Fruit fly (Drosophila melanogaster) whole organism, embryonic: Measurements from ENCODE around the gene Rlb1.

ENCODE experiments used
- Asciz ChIP-seq: fragments of 200-800 bp; sonication (Bioruptor generic); optimal IDR thresholded peaks from 2 replicates; lab custom pipeline; 2017; ENCODE audit warnings: missing biosample characterization, mild to moderate bottlenecking, missing genetic modification characterization, missing genetic modification reagents
- CG10274 ChIP-seq: fragments of 200-800 bp; sonication (Bioruptor generic); optimal IDR thresholded peaks from 3 replicates; lab custom pipeline; 2017; ENCODE audit warnings: missing biosample characterization, mild to moderate bottlenecking, missing genetic modification characterization
- CG11247 ChIP-seq: fragments of 200-800 bp; sonication (Bioruptor generic); IDR thresholded peaks from 2 replicates; pipeline ENCODE4 v1.3.6; 2022; ENCODE audit warnings: missing biosample characterization, missing genetic modification characterization
- CG12299 ChIP-seq: fragments of 200-800 bp; sonication (Bioruptor generic); optimal IDR thresholded peaks from 2 replicates; lab custom pipeline; 2018; ENCODE audit warnings: missing biosample characterization, mild to moderate bottlenecking, missing genetic modification characterization
- CG13775 ChIP-seq: fragments of 200-800 bp; sonication (Bioruptor generic); optimal IDR thresholded peaks from 3 replicates; lab custom pipeline; 2017; ENCODE audit warnings: missing biosample characterization, mild to moderate bottlenecking, missing genetic modification characterization
- CG15696 ChIP-seq: fragments of 200-800 bp; sonication (Bioruptor generic); optimal IDR thresholded peaks from 2 replicates; lab custom pipeline; 2019; ENCODE audit warnings: missing biosample characterization, mild to moderate bottlenecking, missing genetic modification characterization, moderate library complexity
- CG16779 ChIP-seq: fragments of 200-800 bp; sonication (Bioruptor generic); IDR thresholded peaks from 2 replicates; pipeline ENCODE4 v1.3.6; 2022; ENCODE audit warnings: missing biosample characterization, missing genetic modification characterization
- CG17829 ChIP-seq: fragments of 200-800 bp; optimal IDR thresholded peaks from 2 replicates; lab custom pipeline; 2019; ENCODE audit warnings: missing biosample characterization, mild to moderate bottlenecking, missing genetic modification characterization, moderate library complexity
- CG2889 ChIP-seq: fragments of 200-800 bp; sonication (Bioruptor generic); IDR thresholded peaks from 3 replicates; pipeline ENCODE4 v1.3.6; 2022; ENCODE audit warnings: missing biosample characterization, missing genetic modification characterization
- CG30403 ChIP-seq: fragments of 200-800 bp; sonication (Bioruptor generic); optimal IDR thresholded peaks from 3 replicates; lab custom pipeline; 2016; ENCODE audit warnings: missing biosample characterization, missing genetic modification characterization
- CG3065 ChIP-seq: fragments of 200-800 bp; sonication (Bioruptor generic); optimal IDR thresholded peaks from 2 replicates; lab custom pipeline; 2016; ENCODE audit warnings: missing biosample characterization, missing genetic modification characterization
- CG33213 ChIP-seq: fragments of 200-800 bp; sonication (Bioruptor generic); optimal IDR thresholded peaks from 3 replicates; lab custom pipeline; 2016; ENCODE audit warnings: missing biosample characterization, missing genetic modification characterization
- CG3838 ChIP-seq: fragments of 200-800 bp; sonication (Bioruptor generic); optimal IDR thresholded peaks from 3 replicates; lab custom pipeline; 2016; ENCODE audit warnings: missing biosample characterization, missing genetic modification characterization
- CG5180 ChIP-seq: fragments of 200-800 bp; sonication (Bioruptor generic); optimal IDR thresholded peaks from 3 replicates; lab custom pipeline; 2017; ENCODE audit warnings: missing biosample characterization, missing genetic modification characterization, mild to moderate bottlenecking, moderate library complexity, missing genetic modification reagents
- CG6813 ChIP-seq: fragments of 200-800 bp; sonication (Bioruptor generic); optimal IDR thresholded peaks from 2 replicates; lab custom pipeline; 2017; ENCODE audit warnings: missing biosample characterization, missing genetic modification characterization, mild to moderate bottlenecking, moderate library complexity, missing genetic modification reagents
- CG7745 ChIP-seq: fragments of 200-800 bp; sonication (Bioruptor generic); optimal IDR thresholded peaks from 2 replicates; lab custom pipeline; 2018; ENCODE audit warnings: missing biosample characterization, mild to moderate bottlenecking, missing genetic modification characterization, moderate library complexity
- CG7928 ChIP-seq: fragments of 200-800 bp; sonication (Bioruptor generic); optimal IDR thresholded peaks from 2 replicates; lab custom pipeline; 2017; ENCODE audit warnings: missing biosample characterization, mild to moderate bottlenecking, missing genetic modification characterization
- CG8478 ChIP-seq: fragments of >200 bp; optimal IDR thresholded peaks from 2 replicates; lab custom pipeline; 2018
- CG8944 ChIP-seq: fragments of 200-800 bp; sonication (Bioruptor generic); optimal IDR thresholded peaks from 3 replicates; lab custom pipeline; 2016; ENCODE audit warnings: missing biosample characterization, missing genetic modification characterization
- D ChIP-seq, 2 experiments: fragments of 200-800 bp in 1 of 2; fragments of >200 bp in 1 of 2; sonication (Bioruptor generic) in 1 of 2; optimal IDR thresholded peaks; 2 replicates in 1 of 2; 3 replicates in 1 of 2; lab custom pipeline; 2017; ENCODE audit warnings: mild to moderate bottlenecking in 1 of 2, missing biosample characterization in 1 of 2, missing genetic modification characterization in 1 of 2, missing genetic modification reagents in 1 of 2
- Dek ChIP-seq: fragments of 200-800 bp; sonication (Bioruptor generic); optimal IDR thresholded peaks from 3 replicates; lab custom pipeline; 2019; ENCODE audit warnings: missing biosample characterization, mild to moderate bottlenecking, missing genetic modification characterization, moderate library complexity
- Dref ChIP-seq: fragments of 200-800 bp; sonication (Bioruptor generic); IDR thresholded peaks from 2 replicates; pipeline ENCODE4 v1.3.6; 2022; ENCODE audit warnings: missing biosample characterization, missing genetic modification characterization
- Drgx ChIP-seq: fragments of 200-800 bp; sonication (Bioruptor generic); IDR thresholded peaks from 2 replicates; pipeline ENCODE4 v1.3.6; 2022; ENCODE audit warnings: missing biosample characterization, missing genetic modification characterization
- GATAe ChIP-seq: fragments of 200-800 bp; sonication (Bioruptor generic); conservative IDR thresholded peaks from 2 replicates; pipeline ENCODE4 v1.3.6; 2022; ENCODE audit warnings: missing biosample characterization, missing genetic modification characterization
- NK7.1 ChIP-seq: fragments of 200-800 bp; sonication (Bioruptor generic); optimal IDR thresholded peaks from 3 replicates; lab custom pipeline; 2016; ENCODE audit warnings: missing biosample characterization, missing genetic modification characterization
- Oli ChIP-seq: fragments of 200-800 bp; sonication (Bioruptor generic); optimal IDR thresholded peaks from 2 replicates; lab custom pipeline; 2018; ENCODE audit warnings: missing biosample characterization, mild to moderate bottlenecking, missing genetic modification characterization, moderate library complexity
- Sox100B ChIP-seq: fragments of 200-800 bp; sonication (Bioruptor generic); optimal IDR thresholded peaks from 3 replicates; lab custom pipeline; 2018; ENCODE audit warnings: missing biosample characterization, mild to moderate bottlenecking, missing genetic modification characterization
- Ssrp ChIP-seq: fragments of 200-800 bp; sonication (Bioruptor generic); optimal IDR thresholded peaks from 2 replicates; lab custom pipeline; 2018; ENCODE audit warnings: missing biosample characterization, mild to moderate bottlenecking, missing genetic modification characterization, moderate library complexity
- Stat92E ChIP-seq, 3 experiments: fragments of >200 bp in 2 of 3; fragments of 200-800 bp in 1 of 3; sonication (Bioruptor generic) in 1 of 3; optimal IDR thresholded peaks; 2 replicates each; lab custom pipeline; 2017 to 2019; ENCODE audit warnings: missing biosample characterization in 3 of 3, missing genetic modification characterization in 3 of 3, mild to moderate bottlenecking in 1 of 3, moderate library complexity in 1 of 3
- bsh ChIP-seq, 2 experiments: fragments of 200-800 bp; sonication (Bioruptor generic); optimal IDR thresholded peaks; 2 replicates each; lab custom pipeline; 2017 to 2018; ENCODE audit warnings: mild to moderate bottlenecking in 2 of 2, missing biosample characterization in 2 of 2, missing genetic modification characterization in 2 of 2, moderate library complexity in 1 of 2
- caup ChIP-seq: fragments of 200-800 bp; sonication (Bioruptor generic); optimal IDR thresholded peaks from 3 replicates; lab custom pipeline; 2017; ENCODE audit warnings: missing biosample characterization, mild to moderate bottlenecking, missing genetic modification characterization, moderate library complexity; ENCODE audit not compliant: severe bottlenecking
- crc ChIP-seq: fragments of 200-800 bp; sonication (Bioruptor generic); optimal IDR thresholded peaks from 2 replicates; lab custom pipeline; 2016; ENCODE audit warnings: missing biosample characterization, missing genetic modification characterization
- croc ChIP-seq: fragments of 200-800 bp; sonication (Bioruptor generic); conservative IDR thresholded peaks from 3 replicates; pipeline ENCODE4 v1.3.6; 2022; ENCODE audit warnings: missing biosample characterization, missing genetic modification characterization
- dan ChIP-seq: fragments of 200-800 bp; sonication (Bioruptor generic); IDR thresholded peaks from 2 replicates; pipeline ENCODE4 v1.3.6; 2022; ENCODE audit warnings: missing biosample characterization, missing genetic modification characterization
- danr ChIP-seq: fragments of 200-800 bp; sonication (Bioruptor generic); IDR thresholded peaks from 2 replicates; pipeline ENCODE4 v1.3.6; 2022; ENCODE audit warnings: missing biosample characterization, missing genetic modification characterization
- fd3F ChIP-seq: fragments of 200-800 bp; sonication (Bioruptor generic); optimal IDR thresholded peaks from 2 replicates; lab custom pipeline; 2018; ENCODE audit warnings: missing biosample characterization, mild to moderate bottlenecking, missing genetic modification characterization, moderate library complexity
- gro ChIP-seq: fragments of 200-800 bp; sonication (Bioruptor generic); optimal IDR thresholded peaks from 2 replicates; lab custom pipeline; 2016; ENCODE audit warnings: missing biosample characterization, missing genetic modification characterization
- ken ChIP-seq: fragments of 200-800 bp; sonication (Bioruptor generic); IDR thresholded peaks from 3 replicates; pipeline ENCODE4 v1.3.6; 2022; ENCODE audit warnings: missing biosample characterization, missing genetic modification characterization
- maf-S ChIP-seq: fragments of 200-800 bp; sonication (Bioruptor generic); optimal IDR thresholded peaks from 2 replicates; lab custom pipeline; 2016; ENCODE audit warnings: missing biosample characterization, missing genetic modification characterization
- odd ChIP-seq: fragments of 200-800 bp; sonication (Bioruptor generic); optimal IDR thresholded peaks from 2 replicates; lab custom pipeline; 2017; ENCODE audit warnings: missing biosample characterization, mild to moderate bottlenecking, missing genetic modification characterization
- salm ChIP-seq: fragments of 200-800 bp; sonication (Bioruptor generic); optimal IDR thresholded peaks from 2 replicates; lab custom pipeline; 2018; ENCODE audit warnings: missing biosample characterization, mild to moderate bottlenecking, missing genetic modification characterization
- seq ChIP-seq: fragments of 200-800 bp; sonication (Bioruptor generic); IDR thresholded peaks from 2 replicates; pipeline ENCODE4 v1.3.6; 2022; ENCODE audit warnings: missing biosample characterization, missing genetic modification characterization
- shn ChIP-seq: fragments of 200-800 bp; sonication (Bioruptor generic); optimal IDR thresholded peaks from 3 replicates; lab custom pipeline; 2016; ENCODE audit warnings: missing biosample characterization, missing genetic modification characterization
- sim ChIP-seq: fragments of 200-800 bp; sonication (Bioruptor generic); IDR thresholded peaks from 2 replicates; pipeline ENCODE4 v1.3.6; 2022; ENCODE audit warnings: missing biosample characterization, missing genetic modification characterization
- sug ChIP-seq: fragments of 200-800 bp; optimal IDR thresholded peaks from 2 replicates; lab custom pipeline; 2019; ENCODE audit warnings: missing biosample characterization, mild to moderate bottlenecking, missing genetic modification characterization, moderate library complexity
- toy ChIP-seq: fragments of 200-800 bp; sonication (Bioruptor generic); IDR thresholded peaks from 2 replicates; pipeline ENCODE4 v1.3.6; 2022; ENCODE audit warnings: missing biosample characterization, missing genetic modification characterization
- ttk ChIP-seq: fragments of 200-800 bp; sonication (Bioruptor generic); IDR thresholded peaks from 2 replicates; pipeline ENCODE4 v2.1.2; 2022; ENCODE audit warnings: missing biosample characterization, missing genetic modification characterization
- usp ChIP-seq: fragments of >200 bp; optimal IDR thresholded peaks from 2 replicates; lab custom pipeline; 2017; ENCODE audit warnings: missing biosample characterization, missing genetic modification characterization
- vfl ChIP-seq: fragments of 200-800 bp; sonication (Bioruptor generic); optimal IDR thresholded peaks from 2 replicates; lab custom pipeline; 2016; ENCODE audit warnings: missing biosample characterization, missing genetic modification characterization
- vnd ChIP-seq: fragments of 200-800 bp; sonication (Bioruptor generic); IDR thresholded peaks from 3 replicates; pipeline ENCODE4 v1.3.6; 2022; ENCODE audit warnings: missing biosample characterization, missing genetic modification characterization; ENCODE audit not compliant: partially characterized antibody
- z ChIP-seq: fragments of 200-800 bp; sonication (Bioruptor generic); IDR thresholded peaks from 3 replicates; pipeline ENCODE4 v1.3.6; 2022; ENCODE audit warnings: missing biosample characterization, missing genetic modification characterization

Rlb1 gene

dm6 chr3R:9534125-9534496, 21.0 kb downstream of the Rlb1 start (continued):
- TF ChIP-seq croc (peak; percentile 91), CG7928 (GFP tag; lab: Kevin White, UChicago) (peak; percentile 33), CG10274 (peak; percentile 61), CG30403 (GFP tag; lab: Kevin White, UChicago) (peak; percentile 95), danr (GFP tag; lab: Robert Waterston, UW) (peak; percentile 82), Dref (GFP tag; lab: Robert Waterston, UW) (no peak), CG2889 (GFP tag; lab: Robert Waterston, UW) (peak; percentile 84), seq (GFP tag; lab: Robert Waterston, UW) (peak; percentile 82), caup (GFP tag; lab: Kevin White, UChicago) (peak; percentile 84), CG16779 (GFP tag; lab: Robert Waterston, UW) (peak; percentile 60), sug (tag; lab: Kevin White, UChicago) (peak; percentile 26), ken (GFP tag; lab: Robert Waterston, UW) (peak; percentile 95), CG8944 (GFP tag; lab: Kevin White, UChicago) (peak; percentile 90), z (GFP tag; lab: Robert Waterston, UW) (0 out of 3 replicates have a peak, but pooled peaks have one; percentile 19), Stat92E (GFP tag; optimal IDR thresholded peaks at IDR 0.05; lab: Kevin White, UChicago) (peak in 1 of 3 experiments; percentile 52), CG8478 (lab: Kevin White, UChicago) (no peak), crc (GFP tag; lab: Kevin White, UChicago) (peak; percentile 84), CG6813 (peak; percentile 80), CG3065 (GFP tag; lab: Kevin White, UChicago) (peak; percentile 82), Drgx (GFP tag; lab: Robert Waterston, UW) (peak; percentile 93), NK7.1 (GFP tag; lab: Kevin White, UChicago) (peak; percentile 81), CG12299 (tag; lab: Kevin White, UChicago) (peak; percentile 92), Oli (peak; percentile 96), CG3838 (peak; percentile 78), D (optimal IDR thresholded peaks at IDR 0.05; lab: Kevin White, UChicago) (no peak), D (GFP tag; optimal IDR thresholded peaks at IDR 0.05; lab: Kevin White, UChicago) (peak; percentile 94), salm (tag; lab: Kevin White, UChicago) (peak; percentile 94), shn (GFP tag; lab: Kevin White, UChicago) (peak; percentile 83), ttk (GFP tag; lab: Robert Waterston, UW) (peak; percentile 91), CG5180 (GFP tag; lab: Kevin White, UChicago) (no peak), toy (GFP tag; lab: Robert Waterston, UW) (peak; percentile 75), GATAe (GFP tag; lab: Robert Waterston, UW) (peak; percentile 33), usp (GFP tag; lab: Kevin White, UChicago) (no peak), vnd (GFP tag; lab: Robert Waterston, UW) (no peak), CG13775 (GFP tag; lab: Kevin White, UChicago) (peak; percentile 83), CG17829 (tag; lab: Kevin White, UChicago) (peak; percentile 95), Sox100B (GFP tag; lab: Kevin White, UChicago) (peak; percentile 94), dan (GFP tag; lab: Robert Waterston, UW) (no peak), sim (GFP tag; lab: Robert Waterston, UW) (peak; percentile 91), bsh (GFP tag; optimal IDR thresholded peaks at IDR 0.05; lab: Kevin White, UChicago) (peak; percentile 65 to 97), CG15696 (tag; lab: Kevin White, UChicago) (peak; percentile 54), Asciz (GFP tag; lab: Kevin White, UChicago) (peak; percentile 96), gro (GFP tag; lab: Kevin White, UChicago) (peak; percentile 88), vfl (GFP tag; lab: Kevin White, UChicago) (peak; percentile 33), maf-S (GFP tag; lab: Kevin White, UChicago) (peak; percentile 81), Dek (tag; lab: Kevin White, UChicago) (peak; percentile 90), fd3F (peak; percentile 83), CG11247 (GFP tag; lab: Robert Waterston, UW) (peak; percentile 81), CG7745 (tag; lab: Kevin White, UChicago) (no peak), CG33213 (GFP tag; lab: Kevin White, UChicago) (peak; percentile 75), odd (GFP tag; lab: Kevin White, UChicago) (peak; percentile 86), Ssrp (tag; lab: Kevin White, UChicago) (peak; percentile 95)
